Fruit fly (Drosophila melanogaster) whole organism, pupa: Measurements from ENCODE around the gene CG31371.

Experiments used
- CG12605 ChIP-seq: fragments of 200-800 bp; sonication (Bioruptor generic); IDR thresholded peaks from 2 replicates; pipeline ENCODE4 v1.3.6; 2022; ENCODE audit warnings: missing biosample characterization, missing genetic modification characterization
- Pif1A ChIP-seq: fragments of 200-800 bp; sonication (Bioruptor generic); optimal IDR thresholded peaks from 3 replicates; lab custom pipeline; 2016; ENCODE audit warnings: missing biosample characterization, missing genetic modification characterization

The CG31371 gene

DNA sequence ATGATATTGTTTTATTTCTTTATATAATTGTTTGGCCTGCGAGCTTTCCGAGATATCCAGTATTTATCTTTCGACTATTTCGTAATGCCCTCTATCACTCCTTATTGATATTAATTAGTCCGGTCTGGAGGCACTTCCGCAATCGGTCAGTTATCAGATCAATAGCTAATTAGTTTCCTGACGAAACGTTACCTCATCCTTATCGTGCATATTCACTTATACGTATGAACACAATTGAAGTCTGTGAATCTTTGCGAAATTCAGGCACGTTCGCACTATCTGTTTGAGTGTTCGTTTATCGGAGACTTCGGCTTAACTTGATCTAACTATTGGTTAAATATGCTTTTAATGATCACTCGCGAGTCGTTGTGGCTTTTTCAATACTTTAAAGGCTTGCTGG lies 50.1 kb downstream of the CG31371 start:
- TF ChIP-seq Pif1A (GFP tag; lab: Kevin White, UChicago) = no peak
- TF ChIP-seq CG12605 = no peak
